Worm (Caenorhabditis elegans) whole organism, L1 larva: Measurements from ENCODE around the gene R166.3.

Experiments
- C16A3.4 ChIP-seq: fragments of 150-350 bp; optimal IDR thresholded peaks from 2 replicates; lab custom pipeline; 2014; ENCODE audit warnings: missing biosample characterization, missing genetic modification characterization
- F16B12.6 ChIP-seq: fragments of 150-350 bp; optimal IDR thresholded peaks from 2 replicates; lab custom pipeline; 2014; ENCODE audit warnings: missing biosample characterization, missing genetic modification characterization
- Y116A8C.19 ChIP-seq: sonication (generic microtip); optimal IDR thresholded peaks from 2 replicates; lab custom pipeline; 2016; ENCODE audit warnings: missing compliant biosample characterization, missing genetic modification characterization, borderline replicate concordance
- alr-1 ChIP-seq: fragments of 200-800 bp; sonication (Bioruptor generic); optimal IDR thresholded peaks from 2 replicates; lab custom pipeline; 2018; ENCODE audit warnings: borderline replicate concordance, mild to moderate bottlenecking, missing genetic modification characterization, missing compliant biosample characterization
- aly-2 ChIP-seq: fragments of 150-350 bp; optimal IDR thresholded peaks from 2 replicates; lab custom pipeline; 2014; ENCODE audit warnings: missing biosample characterization, missing genetic modification characterization
- blmp-1 ChIP-seq: fragments of 150-350 bp; optimal IDR thresholded peaks from 2 replicates; lab custom pipeline; 2014; ENCODE audit warnings: missing biosample characterization, missing genetic modification characterization
- ceh-8 ChIP-seq: fragments of 200-800 bp; sonication (Bioruptor generic); optimal IDR thresholded peaks from 2 replicates; lab custom pipeline; 2018; ENCODE audit warnings: mild to moderate bottlenecking, missing genetic modification characterization, moderate library complexity, missing compliant biosample characterization
- ceh-90 ChIP-seq: sonication (generic microtip); optimal IDR thresholded peaks from 2 replicates; lab custom pipeline; 2016; ENCODE audit warnings: missing genetic modification characterization, missing compliant biosample characterization
- efl-1 ChIP-seq, 4 experiments: fragments of 150-350 bp; optimal IDR thresholded peaks in 3 of 4; peaks in 1 of 4; 1 replicate in 1 of 4; 2 replicates in 3 of 4; lab custom pipeline; 2014; ENCODE audit warnings: missing biosample characterization in 2 of 4, missing genetic modification characterization in 2 of 4, missing genetic modification reagents in 2 of 4
- egl-13 ChIP-seq: sonication (generic microtip); optimal IDR thresholded peaks from 2 replicates; lab custom pipeline; 2016; ENCODE audit warnings: missing genotype, missing genetic modification reagents, missing genetic modification characterization, missing compliant biosample characterization
- elt-2 ChIP-seq: sonication (generic microtip); optimal IDR thresholded peaks from 2 replicates; lab custom pipeline; 2016; ENCODE audit warnings: missing genetic modification characterization, mild to moderate bottlenecking, inconsistent platforms, missing compliant biosample characterization, missing genetic modification reagents
- elt-3 ChIP-seq, 6 experiments: fragments of 150-350 bp in 1 of 6; sonication (generic microtip); optimal IDR thresholded peaks; 2 replicates each; lab custom pipeline; 2017 to 2018; ENCODE audit warnings: missing biosample characterization in 6 of 6, missing genetic modification characterization in 6 of 6, inconsistent platforms in 1 of 6
- ets-5 ChIP-seq: fragments of 200-800 bp; sonication (Bioruptor generic); IDR thresholded peaks from 2 replicates; pipeline ENCODE4 v1.3.6; 2022; ENCODE audit warnings: missing genetic modification characterization, missing compliant biosample characterization
- fkh-4 ChIP-seq: sonication (generic microtip); optimal IDR thresholded peaks from 2 replicates; lab custom pipeline; 2016; ENCODE audit warnings: missing compliant biosample characterization, missing genetic modification characterization, borderline replicate concordance
- grh-1 ChIP-seq: fragments of 200-800 bp; sonication (Bioruptor generic); IDR thresholded peaks from 2 replicates; pipeline ENCODE4 v1.3.6; 2022; ENCODE audit warnings: missing genetic modification reagents, missing genetic modification characterization, missing compliant biosample characterization
- hlh-4 ChIP-seq: sonication (generic microtip); optimal IDR thresholded peaks from 2 replicates; lab custom pipeline; 2016; ENCODE audit warnings: mild to moderate bottlenecking, missing genetic modification characterization, missing compliant biosample characterization
- hpl-2 ChIP-seq: fragments of 150-350 bp; optimal IDR thresholded peaks from 2 replicates; lab custom pipeline; 2014; ENCODE audit warnings: missing biosample characterization, missing genetic modification reagents, missing genetic modification characterization
- irx-1 ChIP-seq: sonication (generic microtip); optimal IDR thresholded peaks from 2 replicates; lab custom pipeline; 2016; ENCODE audit warnings: missing genetic modification characterization, missing compliant biosample characterization
- jun-1 ChIP-seq: fragments of 150-350 bp; optimal IDR thresholded peaks from 2 replicates; lab custom pipeline; 2014; ENCODE audit warnings: missing biosample characterization, missing genetic modification reagents, missing genetic modification characterization
- lin-13 ChIP-seq: fragments of 150-350 bp; optimal IDR thresholded peaks from 2 replicates; lab custom pipeline; 2014; ENCODE audit warnings: missing biosample characterization, missing genetic modification reagents, missing genetic modification characterization
- lin-14 ChIP-seq: fragments of 200-800 bp; sonication (Bioruptor generic); optimal IDR thresholded peaks from 2 replicates; lab custom pipeline; 2018; ENCODE audit warnings: mild to moderate bottlenecking, missing genetic modification characterization, moderate library complexity, missing compliant biosample characterization
- lin-39 ChIP-seq: fragments of 150-350 bp; optimal IDR thresholded peaks from 2 replicates; lab custom pipeline; 2014; ENCODE audit warnings: missing biosample characterization, missing genetic modification reagents, missing genetic modification characterization
- lir-3 ChIP-seq: sonication (generic microtip); optimal IDR thresholded peaks from 2 replicates; lab custom pipeline; 2016; ENCODE audit warnings: mild to moderate bottlenecking, missing genetic modification characterization, moderate library complexity, missing compliant biosample characterization; ENCODE audit not compliant: poor library complexity
- mab-9 ChIP-seq: fragments of 200-800 bp; sonication (Bioruptor generic); IDR thresholded peaks from 2 replicates; pipeline ENCODE4 v1.3.6; 2022; ENCODE audit warnings: missing genetic modification reagents, missing genetic modification characterization, missing compliant biosample characterization
- nhr-11 ChIP-seq: fragments of 150-350 bp; optimal IDR thresholded peaks from 2 replicates; lab custom pipeline; 2014; ENCODE audit warnings: missing biosample characterization, missing genetic modification characterization
- nhr-12 ChIP-seq: sonication (generic microtip); optimal IDR thresholded peaks from 2 replicates; lab custom pipeline; 2017; ENCODE audit warnings: missing biosample characterization, missing genetic modification characterization
- nhr-20 ChIP-seq: sonication (generic microtip); optimal IDR thresholded peaks from 2 replicates; lab custom pipeline; 2016; ENCODE audit warnings: mild to moderate bottlenecking, missing genetic modification characterization, missing compliant biosample characterization
- nhr-47 ChIP-seq: sonication (generic microtip); optimal IDR thresholded peaks from 2 replicates; lab custom pipeline; 2016; ENCODE audit warnings: mild to moderate bottlenecking, missing genetic modification characterization, moderate library complexity, missing compliant biosample characterization
- nhr-76 ChIP-seq: sonication (generic microtip); optimal IDR thresholded peaks from 2 replicates; lab custom pipeline; 2017; ENCODE audit warnings: missing biosample characterization, missing genetic modification characterization
- nhr-84 ChIP-seq: sonication (generic microtip); optimal IDR thresholded peaks from 2 replicates; lab custom pipeline; 2017; ENCODE audit warnings: missing biosample characterization, missing genetic modification characterization
- nhr-85 ChIP-seq: sonication (generic microtip); peaks from one replicate; lab custom pipeline; 2016; ENCODE audit warnings: missing genetic modification characterization, inconsistent platforms, missing compliant biosample characterization
- nhr-90 ChIP-seq: sonication (generic microtip); optimal IDR thresholded peaks from 2 replicates; lab custom pipeline; 2016; ENCODE audit warnings: mild to moderate bottlenecking, missing genetic modification characterization, missing compliant biosample characterization; ENCODE audit not compliant: poor library complexity
- pax-3 ChIP-seq: fragments of 200-800 bp; sonication (Bioruptor generic); optimal IDR thresholded peaks from 2 replicates; lab custom pipeline; 2018; ENCODE audit warnings: mild to moderate bottlenecking, missing genetic modification characterization, moderate library complexity, missing compliant biosample characterization
- pqm-1 ChIP-seq: sonication (generic microtip); optimal IDR thresholded peaks from 3 replicates; lab custom pipeline; 2017; ENCODE audit warnings: missing biosample characterization, missing genetic modification characterization
- snu-23 ChIP-seq: sonication (generic microtip); optimal IDR thresholded peaks from 2 replicates; lab custom pipeline; 2016; ENCODE audit warnings: missing genetic modification characterization, missing compliant biosample characterization
- sup-37 ChIP-seq: fragments of 200-800 bp; sonication (Bioruptor generic); optimal IDR thresholded peaks from 2 replicates; lab custom pipeline; 2018; ENCODE audit warnings: mild to moderate bottlenecking, missing genetic modification characterization, missing compliant biosample characterization
- tlp-1 ChIP-seq: fragments of 150-350 bp; optimal IDR thresholded peaks from 2 replicates; lab custom pipeline; 2014; ENCODE audit warnings: missing biosample characterization, missing genetic modification characterization
- unc-86 ChIP-seq: sonication (generic microtip); optimal IDR thresholded peaks from 2 replicates; lab custom pipeline; 2016; ENCODE audit warnings: missing genetic modification characterization, missing compliant biosample characterization
- unc-98 ChIP-seq: fragments of 200-800 bp; sonication (Bioruptor generic); IDR thresholded peaks from 2 replicates; pipeline ENCODE4 v1.3.6; 2022; ENCODE audit warnings: missing genetic modification characterization, missing compliant biosample characterization
- vab-15 ChIP-seq: sonication (generic microtip); optimal IDR thresholded peaks from 2 replicates; lab custom pipeline; 2017; ENCODE audit warnings: missing genotype, mild to moderate bottlenecking, missing genetic modification characterization, missing compliant biosample characterization
- zag-1 ChIP-seq: fragments of 150-350 bp; optimal IDR thresholded peaks from 2 replicates; lab custom pipeline; 2014; ENCODE audit warnings: missing biosample characterization, missing genetic modification characterization
- zip-4 ChIP-seq: fragments of 200-800 bp; sonication (Bioruptor generic); optimal IDR thresholded peaks from 2 replicates; lab custom pipeline; 2018; ENCODE audit warnings: mild to moderate bottlenecking, missing genetic modification characterization, moderate library complexity, missing compliant biosample characterization
- ztf-11 ChIP-seq, 2 experiments: sonication (generic microtip); optimal IDR thresholded peaks; 2 replicates each; lab custom pipeline; 2016 to 2017; ENCODE audit warnings: missing genetic modification characterization in 2 of 2, missing biosample characterization in 1 of 2, missing compliant biosample characterization in 1 of 2

Gene R166.3

ce11 chrII:10510242-10510641, 28.9 kb downstream of the R166.3 start, which contains the start of gene F59B10.3:
F59B10.3 (plus strand) TSS chrII:10510542.
- TF ChIP-seq alr-1 (tag; lab: Kevin White, UChicago) (no peak), elt-3 (tag; optimal IDR thresholded peaks at IDR 0.05; lab: Kevin White, UChicago) (no peak), vab-15 (no peak), C16A3.4 (tag; lab: Kevin White, UChicago) (no peak), lin-14 (GFP tag; lab: Kevin White, UChicago) (no peak), hlh-4 (tag; lab: Kevin White, UChicago) (no peak), grh-1 (GFP tag; lab: Robert Waterston, UW) (no peak), nhr-76 (tag; lab: Kevin White, UChicago) (no peak), lin-39 (no peak), nhr-47 (tag; lab: Kevin White, UChicago) (no peak), lin-13 (no peak), unc-98 (GFP tag; lab: Robert Waterston, UW) (no peak), lir-3 (tag; lab: Kevin White, UChicago) (no peak), pax-3 (tag; lab: Kevin White, UChicago) (no peak), elt-2 (no peak), nhr-20 (tag; lab: Kevin White, UChicago) (no peak)

ce11 chrII:10509746-10510145, 29.4 kb downstream of the R166.3 start, which contains the start of gene F59B10.2:
F59B10.2 (minus strand) TSS chrII:10509846.
- TF ChIP-seq efl-1 (optimal IDR thresholded peaks at IDR 0.05; lab: Kevin White, UChicago) (no peak), efl-1 (GFP tag; optimal IDR thresholded peaks at IDR 0.05 in 1 of 2; lab: Kevin White, UChicago) (peak in 1 of 2 experiments; percentile 52), C16A3.4 (tag; lab: Kevin White, UChicago) (no peak), ztf-11 (tag; optimal IDR thresholded peaks at IDR 0.05; lab: Kevin White, UChicago) (no peak)

- TF ChIP-seq egl-13 (no peak), ets-5 (GFP tag; lab: Robert Waterston, UW) (no peak), pqm-1 (no peak), nhr-12 (no peak), vab-15 (no peak), elt-3 (tag; optimal IDR thresholded peaks at IDR 0.05; lab: Kevin White, UChicago) (no peak), tlp-1 (tag; lab: Kevin White, UChicago) (no peak), nhr-11 (tag; lab: Kevin White, UChicago) (no peak), efl-1 (optimal IDR thresholded peaks at IDR 0.05; lab: Kevin White, UChicago) (no peak), efl-1 (GFP tag; optimal IDR thresholded peaks at IDR 0.05 in 1 of 2; lab: Kevin White, UChicago) (no peak), hlh-4 (tag; lab: Kevin White, UChicago) (no peak), Y116A8C.19 (tag; lab: Kevin White, UChicago) (no peak), aly-2 (no peak), nhr-84 (no peak)
Measured at ce11 chrII:10507906-10508305, 31.2 kb downstream of the R166.3 start.

- TF ChIP-seq zip-4 (GFP tag; lab: Kevin White, UChicago) = no peak
- TF ChIP-seq nhr-85 (tag; lab: Kevin White, UChicago) = peak; percentile 36
- TF ChIP-seq nhr-11 (tag; lab: Kevin White, UChicago) = no peak
- peak; percentile 41 for TF ChIP-seq blmp-1 (tag; lab: Kevin White, UChicago)
- TF ChIP-seq lin-14 (GFP tag; lab: Kevin White, UChicago) = peak; percentile 63
- peak; percentile 34 for TF ChIP-seq snu-23 (GFP tag; lab: Kevin White, UChicago)
Measured at ce11 chrII:10505949-10506348, 33.2 kb downstream of the R166.3 start.

- TF ChIP-seq ceh-8 (no peak), mab-9 (no peak), alr-1 (tag; lab: Kevin White, UChicago) (no peak), nhr-76 (tag; lab: Kevin White, UChicago) (no peak), F16B12.6 (tag; lab: Kevin White, UChicago) (no peak), nhr-12 (no peak), fkh-4 (tag; lab: Kevin White, UChicago) (no peak), ceh-90 (no peak), lin-14 (GFP tag; lab: Kevin White, UChicago) (peak; percentile 57), jun-1 (tag; lab: Kevin White, UChicago) (no peak), nhr-90 (tag; lab: Kevin White, UChicago) (no peak), hpl-2 (GFP tag; lab: Kevin White, UChicago) (no peak), irx-1 (tag; lab: Kevin White, UChicago) (no peak), sup-37 (GFP tag; lab: Kevin White, UChicago) (no peak), nhr-85 (tag; lab: Kevin White, UChicago) (peak; percentile 30), unc-86 (no peak), zag-1 (tag; lab: Kevin White, UChicago) (no peak), efl-1 (optimal IDR thresholded peaks at IDR 0.05; lab: Kevin White, UChicago) (no peak), efl-1 (GFP tag; optimal IDR thresholded peaks at IDR 0.05 in 1 of 2; lab: Kevin White, UChicago) (peak in 1 of 2 experiments; percentile 1)
Measured at ce11 chrII:10504729-10505128, 34.4 kb downstream of the R166.3 start.
